Worm (Caenorhabditis elegans): ENCODE results near the gene Y66D12A.30.

Y66D12A.30 gene

ce11 chrIII:11592096-11592495 lies 17.6 kb upstream of the Y66D12A.30 start:
- TF ChIP-seq ceh-39 (tag; optimal IDR thresholded peaks at IDR 0.05) = no peak
- no peak for TF ChIP-seq ztf-11 (tag; optimal IDR thresholded peaks at IDR 0.05)
- TF ChIP-seq snpc-4 (tag; optimal IDR thresholded peaks at IDR 0.05) = no peak
- no peak for TF ChIP-seq unc-39 (tag; optimal IDR thresholded peaks at IDR 0.05)
- no peak for TF ChIP-seq mep-1 (tag; optimal IDR thresholded peaks at IDR 0.05)
- no peak for TF ChIP-seq elt-3 (tag; optimal IDR thresholded peaks at IDR 0.05)
- TF ChIP-seq mab-5 (tag; optimal IDR thresholded peaks at IDR 0.05) = no peak
- no peak for TF ChIP-seq blmp-1 (tag; optimal IDR thresholded peaks at IDR 0.05)

- TF ChIP-seq drap-1 (GFP tag; optimal IDR thresholded peaks at IDR 0.05) (no peak), mep-1 (tag; optimal IDR thresholded peaks at IDR 0.05) (no peak), flh-1 (GFP tag; optimal IDR thresholded peaks at IDR 0.05) (no peak), elt-3 (tag; optimal IDR thresholded peaks at IDR 0.05) (no peak), ces-1 (GFP tag; optimal IDR thresholded peaks at IDR 0.05) (no peak), sem-2 (GFP tag; optimal IDR thresholded peaks at IDR 0.05) (no peak), mab-5 (tag; optimal IDR thresholded peaks at IDR 0.05) (no peak), nhr-76 (tag; optimal IDR thresholded peaks at IDR 0.05) (no peak), pha-4 (tag; optimal IDR thresholded peaks at IDR 0.05) (no peak), tbx-8 (GFP tag; optimal IDR thresholded peaks at IDR 0.05) (no peak)
Observed at ce11 chrIII:11607870-11608269, 1.8 kb upstream of the Y66D12A.30 start, which contains the start of gene Y66D12A.1. TSS of gene Y66D12A.1 (plus strand) at chrIII:11608170.

ce11 chrIII:11611618-11612247 lies 2.1 kb downstream of the Y66D12A.30 start:
- TF ChIP-seq ham-2 (GFP tag; optimal IDR thresholded peaks at IDR 0.05) (no peak), ceh-83 (GFP tag; optimal IDR thresholded peaks at IDR 0.05) (no peak), tbx-8 (GFP tag; optimal IDR thresholded peaks at IDR 0.05) (no peak), nhr-76 (tag; optimal IDR thresholded peaks at IDR 0.05) (no peak), elt-1 (tag; optimal IDR thresholded peaks at IDR 0.05; ENCODE audit: borderline replicate concordance, insufficient read depth) (no peak), unc-39 (tag; optimal IDR thresholded peaks at IDR 0.05) (no peak), mab-5 (tag; optimal IDR thresholded peaks at IDR 0.05) (no peak), blmp-1 (tag; optimal IDR thresholded peaks at IDR 0.05) (no peak), unc-120 (tag; optimal IDR thresholded peaks at IDR 0.05; ENCODE audit: poor library complexity, severe bottlenecking) (no peak), nhr-28 (tag; optimal IDR thresholded peaks at IDR 0.05) (no peak), zip-8 (tag; optimal IDR thresholded peaks at IDR 0.05) (no peak), cnd-1 (tag; optimal IDR thresholded peaks at IDR 0.05) (no peak), nhr-237 (tag; optimal IDR thresholded peaks at IDR 0.05) (no peak), bed-3 (GFP tag; optimal IDR thresholded peaks at IDR 0.05) (no peak), lin-13 (tag; optimal IDR thresholded peaks at IDR 0.05) (no peak), ceh-39 (tag; optimal IDR thresholded peaks at IDR 0.05) (no peak), snpc-4 (tag; optimal IDR thresholded peaks at IDR 0.05) (no peak), hlh-1 (tag; optimal IDR thresholded peaks at IDR 0.05) (no peak), lsy-2 (tag; optimal IDR thresholded peaks at IDR 0.05) (no peak), unc-62 (GFP tag; optimal IDR thresholded peaks at IDR 0.05) (no peak)

- TF ChIP-seq ceh-39 (tag; optimal IDR thresholded peaks at IDR 0.05) = no peak
- TF ChIP-seq ceh-43 (GFP tag; optimal IDR thresholded peaks at IDR 0.05) = no peak
- no peak for TF ChIP-seq lsy-2 (tag; optimal IDR thresholded peaks at IDR 0.05)
- TF ChIP-seq pha-4 (tag; optimal IDR thresholded peaks at IDR 0.05) = no peak
- no peak for TF ChIP-seq sptf-1 (tag; optimal IDR thresholded peaks at IDR 0.05)
- no peak for TF ChIP-seq unc-39 (tag; optimal IDR thresholded peaks at IDR 0.05)
- TF ChIP-seq sem-2 (GFP tag; optimal IDR thresholded peaks at IDR 0.05) = no peak
- no peak for TF ChIP-seq mab-5 (tag; optimal IDR thresholded peaks at IDR 0.05)
- no peak for TF ChIP-seq bed-3 (GFP tag; optimal IDR thresholded peaks at IDR 0.05)
- no peak for TF ChIP-seq flh-1 (GFP tag; optimal IDR thresholded peaks at IDR 0.05)
- no peak for TF ChIP-seq mep-1 (tag; optimal IDR thresholded peaks at IDR 0.05)
Observed at ce11 chrIII:11612371-11612770, 2.7 kb downstream of the Y66D12A.30 start, which contains the start of the genes Y66A7A.9 and Y66A7A.4. TSS of gene Y66A7A.9 (minus strand) at chrIII:11612471. TSS of gene Y66A7A.4 (plus strand) at chrIII:11612607.

ce11 chrIII:11614874-11615273 lies 5.2 kb downstream of the Y66D12A.30 start:
- TF ChIP-seq ceh-39 (tag; optimal IDR thresholded peaks at IDR 0.05) (peak; percentile 55), unc-39 (tag; optimal IDR thresholded peaks at IDR 0.05) (no peak)
